Worm (Caenorhabditis elegans): Measurements from ENCODE around the gene C04E7.1.

C04E7.1 gene

ce11 chrX:353134-353669 is 4.7 kb upstream of the C04E7.1 start, which contains the start of gene sor-3 (continued):
- peak; percentile 53 for TF ChIP-seq nhr-237 (tag; optimal IDR thresholded peaks at IDR 0.05)
- no peak for TF ChIP-seq aha-1 (tag; optimal IDR thresholded peaks at IDR 0.05)
- peak; percentile 16 for TF ChIP-seq ztf-4 (tag; optimal IDR thresholded peaks at IDR 0.05)
- peak; percentile 43 for TF ChIP-seq pax-3 (tag; optimal IDR thresholded peaks at IDR 0.05)
- no peak for TF ChIP-seq sup-37 (GFP tag; optimal IDR thresholded peaks at IDR 0.05)
- no peak for TF ChIP-seq unc-30 (tag; optimal IDR thresholded peaks at IDR 0.05)
- no peak for TF ChIP-seq C34B4.2 (tag; optimal IDR thresholded peaks at IDR 0.05)
- TF ChIP-seq nhr-47 (tag; optimal IDR thresholded peaks at IDR 0.05): peak; percentile 93
- TF ChIP-seq isw-1 (GFP tag; IDR thresholded peaks at IDR 0.05): peak; percentile 66
- peak; percentile 91 for TF ChIP-seq swsn-7 (tag; optimal IDR thresholded peaks at IDR 0.05)
- TF ChIP-seq ces-1 (GFP tag; optimal IDR thresholded peaks at IDR 0.05): no peak
- no peak for TF ChIP-seq egl-27 (tag; optimal IDR thresholded peaks at IDR 0.05)
- TF ChIP-seq unc-62 (GFP tag; optimal IDR thresholded peaks at IDR 0.05): no peak
- peak; percentile 62 for TF ChIP-seq snpc-4 (tag; optimal IDR thresholded peaks at IDR 0.05)
- peak; percentile 96 for TF ChIP-seq snu-23 (GFP tag; optimal IDR thresholded peaks at IDR 0.05)
- TF ChIP-seq unc-130 (tag; optimal IDR thresholded peaks at IDR 0.05): peak; percentile 49
- TF ChIP-seq nhr-76 (tag; optimal IDR thresholded peaks at IDR 0.05): no peak
- TF ChIP-seq dsc-1 (tag; optimal IDR thresholded peaks at IDR 0.05): peak; percentile 90
- TF ChIP-seq ceh-88 (GFP tag; IDR thresholded peaks at IDR 0.05): peak; percentile 33; the same call in 1 of the 2 replicates
- TF ChIP-seq sptf-1 (tag; optimal IDR thresholded peaks at IDR 0.05): no peak
- TF ChIP-seq blmp-1 (tag; optimal IDR thresholded peaks at IDR 0.05): peak; percentile 67
- peak; percentile 56 for TF ChIP-seq elt-2 (tag; optimal IDR thresholded peaks at IDR 0.05)
- TF ChIP-seq ets-5 (GFP tag; IDR thresholded peaks at IDR 0.05): no peak
- TF ChIP-seq ama-1 (optimal IDR thresholded peaks at IDR 0.05): no peak
- peak; percentile 59 to 83 for TF ChIP-seq lin-35 (GFP tag; optimal IDR thresholded peaks at IDR 0.05)
- peak; percentile 75 for TF ChIP-seq sox-4 (tag; optimal IDR thresholded peaks at IDR 0.05)
- peak; percentile 81 for TF ChIP-seq xbp-1 (tag; optimal IDR thresholded peaks at IDR 0.05)
- TF ChIP-seq mab-9 (GFP tag; IDR thresholded peaks at IDR 0.05): peak; percentile 68; the same call in 1 of the 2 replicates
- TF ChIP-seq hlh-17 (GFP tag; optimal IDR thresholded peaks at IDR 0.05; ENCODE audit: borderline replicate concordance): no peak
- peak; percentile 88 for TF ChIP-seq C16A3.4 (tag; optimal IDR thresholded peaks at IDR 0.05)
- peak; percentile 76 for TF ChIP-seq ceh-8 (GFP tag; optimal IDR thresholded peaks at IDR 0.05)
- peak in 1 of 2 experiments; percentile 47 for TF ChIP-seq ztf-11 (tag; optimal IDR thresholded peaks at IDR 0.05)
- TF ChIP-seq efl-3 (GFP tag; optimal IDR thresholded peaks at IDR 0.05): no peak
- no peak for TF ChIP-seq mef-2 (tag; optimal IDR thresholded peaks at IDR 0.05)
- peak; percentile 24 for TF ChIP-seq zag-1 (tag; optimal IDR thresholded peaks at IDR 0.05)
- peak; percentile 81 to 89 (median 85) for TF ChIP-seq ceh-82 (tag; optimal IDR thresholded peaks at IDR 0.05)
- TF ChIP-seq nhr-85 (tag): peak; percentile 83
- peak; percentile 86 for TF ChIP-seq mep-1 (tag; optimal IDR thresholded peaks at IDR 0.05)
- TF ChIP-seq efl-1 (optimal IDR thresholded peaks at IDR 0.05): peak; percentile 62 to 71
- peak; percentile 23 to 94 for TF ChIP-seq efl-1 (GFP tag; optimal IDR thresholded peaks at IDR 0.05 in 1 of 2)
- peak; percentile 73 for TF ChIP-seq lin-13 (GFP tag; optimal IDR thresholded peaks at IDR 0.05)
- TF ChIP-seq fos-1 (tag; optimal IDR thresholded peaks at IDR 0.05): peak; percentile 70
- TF ChIP-seq aly-2 (tag; optimal IDR thresholded peaks at IDR 0.05): peak; percentile 81
- TF ChIP-seq unc-98 (GFP tag; IDR thresholded peaks at IDR 0.05): no peak
- TF ChIP-seq skn-1 (tag; optimal IDR thresholded peaks at IDR 0.05): peak; percentile 69
- peak; percentile 75 for TF ChIP-seq lir-3 (tag; optimal IDR thresholded peaks at IDR 0.05; ENCODE audit: poor library complexity)
- TF ChIP-seq ceh-63 (GFP tag; optimal IDR thresholded peaks at IDR 0.05): no peak
- TF ChIP-seq tbx-2 (tag; optimal IDR thresholded peaks at IDR 0.05): peak; percentile 87
- peak in 2 of 6 experiments; percentile 50 to 79 for TF ChIP-seq elt-3 (tag; optimal IDR thresholded peaks at IDR 0.05)
- TF ChIP-seq irx-1 (tag; optimal IDR thresholded peaks at IDR 0.05): peak; percentile 76
- TF ChIP-seq C04F5.9 (tag; optimal IDR thresholded peaks at IDR 0.05): no peak
- TF ChIP-seq fkh-8 (tag; optimal IDR thresholded peaks at IDR 0.05): peak; percentile 80
- TF ChIP-seq zip-4 (GFP tag; optimal IDR thresholded peaks at IDR 0.05): no peak
- peak; percentile 79 for TF ChIP-seq unc-86 (tag; optimal IDR thresholded peaks at IDR 0.05)
